Worm (Caenorhabditis elegans) whole organism, L3 larva: Measurements from ENCODE around the gene Y39A3CL.3.

ENCODE experiments used
- R02D3.7 ChIP-seq: fragments of 150-350 bp; optimal IDR thresholded peaks from 2 replicates; lab custom pipeline; 2014; ENCODE audit warnings: missing biosample characterization, missing genetic modification characterization
- ZK546.5 ChIP-seq: sonication (generic microtip); optimal IDR thresholded peaks from 2 replicates; lab custom pipeline; 2017; ENCODE audit warnings: missing biosample characterization, missing genetic modification characterization
- aly-2 ChIP-seq: fragments of 150-350 bp; optimal IDR thresholded peaks from 2 replicates; lab custom pipeline; 2014; ENCODE audit warnings: missing biosample characterization, missing genetic modification characterization
- ama-1 ChIP-seq: fragments of 150-350 bp; optimal IDR thresholded peaks from 2 replicates; lab custom pipeline; 2018
- ceh-82 ChIP-seq: fragments of 150-350 bp; optimal IDR thresholded peaks from 2 replicates; lab custom pipeline; 2014; ENCODE audit warnings: missing biosample characterization, missing genetic modification characterization
- daf-12 ChIP-seq: fragments of 150-350 bp; optimal IDR thresholded peaks from 2 replicates; lab custom pipeline; 2014; ENCODE audit warnings: missing biosample characterization, missing genetic modification reagents, missing genetic modification characterization
- egl-27 ChIP-seq: sonication (generic microtip); optimal IDR thresholded peaks from 4 replicates; lab custom pipeline; 2017; ENCODE audit warnings: missing biosample characterization, missing genetic modification reagents, missing genetic modification characterization
- egl-5 ChIP-seq: fragments of 150-350 bp; optimal IDR thresholded peaks from 2 replicates; lab custom pipeline; 2017; ENCODE audit warnings: missing biosample characterization, missing genetic modification reagents, missing genetic modification characterization, inconsistent platforms
- elt-1 ChIP-seq: fragments of 150-350 bp; optimal IDR thresholded peaks from 2 replicates; lab custom pipeline; 2014; ENCODE audit warnings: missing biosample characterization, missing genetic modification characterization
- elt-2 ChIP-seq: sonication (generic microtip); optimal IDR thresholded peaks from 2 replicates; lab custom pipeline; 2016; ENCODE audit warnings: missing genetic modification reagents, mild to moderate bottlenecking, missing genetic modification characterization, missing compliant biosample characterization
- elt-3 ChIP-seq, 3 experiments: fragments of 150-350 bp in 1 of 3; sonication (generic microtip) in 2 of 3; optimal IDR thresholded peaks; 2 replicates in 2 of 3; 4 replicates in 1 of 3; lab custom pipeline; 2014 to 2017; ENCODE audit warnings: missing biosample characterization in 3 of 3, missing genetic modification characterization in 3 of 3
- eor-1 ChIP-seq, 2 experiments: fragments of 150-350 bp; optimal IDR thresholded peaks; 2 replicates each; lab custom pipeline; 2014 to 2018; ENCODE audit warnings: missing biosample characterization in 2 of 2, missing genetic modification characterization in 2 of 2
- fkh-10 ChIP-seq: sonication (generic microtip); optimal IDR thresholded peaks from 2 replicates; lab custom pipeline; 2017; ENCODE audit warnings: missing biosample characterization, missing genetic modification reagents, missing genetic modification characterization
- fos-1 ChIP-seq: fragments of 150-350 bp; optimal IDR thresholded peaks from 2 replicates; lab custom pipeline; 2014; ENCODE audit warnings: missing biosample characterization, missing genetic modification characterization
- hmg-11 ChIP-seq: sonication (generic microtip); optimal IDR thresholded peaks from 2 replicates; lab custom pipeline; 2016; ENCODE audit warnings: missing genetic modification characterization, missing compliant biosample characterization
- lin-15B ChIP-seq: fragments of 150-350 bp; optimal IDR thresholded peaks from 2 replicates; lab custom pipeline; 2014; ENCODE audit warnings: missing biosample characterization, missing genetic modification characterization
- lsy-12 ChIP-seq: sonication (generic microtip); optimal IDR thresholded peaks from 2 replicates; lab custom pipeline; 2016; ENCODE audit warnings: mild to moderate bottlenecking, missing genetic modification characterization, missing compliant biosample characterization
- mdl-1 ChIP-seq: fragments of 150-350 bp; optimal IDR thresholded peaks from 2 replicates; lab custom pipeline; 2014; ENCODE audit warnings: missing biosample characterization, missing genetic modification characterization
- mml-1 ChIP-seq: fragments of 150-350 bp; sonication (generic microtip); optimal IDR thresholded peaks from 3 replicates; lab custom pipeline; 2014; ENCODE audit warnings: missing biosample characterization, missing genetic modification characterization
- nfya-1 ChIP-seq: sonication (generic microtip); optimal IDR thresholded peaks from 2 replicates; lab custom pipeline; 2017; ENCODE audit warnings: missing genetic modification characterization, mild to moderate bottlenecking, missing compliant biosample characterization, antibody characterized with exemption, moderate library complexity; ENCODE audit not compliant: insufficient read depth
- nhr-11 ChIP-seq: fragments of 150-350 bp; optimal IDR thresholded peaks from 2 replicates; lab custom pipeline; 2014; ENCODE audit warnings: missing biosample characterization, missing genetic modification characterization
- nhr-12 ChIP-seq: fragments of 150-350 bp; optimal IDR thresholded peaks from 2 replicates; lab custom pipeline; 2014; ENCODE audit warnings: missing biosample characterization, missing genetic modification characterization
- nhr-23 ChIP-seq: fragments of 150-350 bp; optimal IDR thresholded peaks from 2 replicates; lab custom pipeline; 2014; ENCODE audit warnings: missing biosample characterization, missing genetic modification reagents, missing genetic modification characterization
- nhr-237 ChIP-seq: fragments of 150-350 bp; optimal IDR thresholded peaks from 2 replicates; lab custom pipeline; 2014; ENCODE audit warnings: missing biosample characterization, missing genetic modification characterization
- nhr-25 ChIP-seq: sonication (generic microtip); optimal IDR thresholded peaks from 2 replicates; lab custom pipeline; 2017; ENCODE audit warnings: missing biosample characterization, missing genetic modification characterization
- nhr-28 ChIP-seq: fragments of 150-350 bp; optimal IDR thresholded peaks from 2 replicates; lab custom pipeline; 2014; ENCODE audit warnings: missing biosample characterization, missing genetic modification characterization
- nhr-43 ChIP-seq: sonication (generic microtip); optimal IDR thresholded peaks from 2 replicates; lab custom pipeline; 2016; ENCODE audit warnings: mild to moderate bottlenecking, missing genetic modification characterization, missing compliant biosample characterization; ENCODE audit not compliant: poor library complexity, severe bottlenecking
- nhr-67 ChIP-seq: fragments of 150-350 bp; optimal IDR thresholded peaks from 2 replicates; lab custom pipeline; 2014; ENCODE audit warnings: missing biosample characterization, missing genetic modification characterization
- nhr-76 ChIP-seq: fragments of 150-350 bp; sonication (generic microtip); optimal IDR thresholded peaks from 5 replicates; lab custom pipeline; 2014; ENCODE audit warnings: missing biosample characterization, missing genetic modification characterization
- nhr-77 ChIP-seq: fragments of 150-350 bp; optimal IDR thresholded peaks from 2 replicates; lab custom pipeline; 2014; ENCODE audit warnings: missing biosample characterization, missing genetic modification characterization
- pqm-1 ChIP-seq: fragments of 150-350 bp; optimal IDR thresholded peaks from 2 replicates; lab custom pipeline; 2017; ENCODE audit warnings: missing biosample characterization, missing genetic modification characterization, inconsistent platforms
- sea-2 ChIP-seq: fragments of 150-350 bp; sonication (generic microtip); optimal IDR thresholded peaks from 4 replicates; lab custom pipeline; 2014; ENCODE audit warnings: missing biosample characterization, missing genetic modification reagents, missing genetic modification characterization
- unc-39 ChIP-seq: sonication (generic microtip); optimal IDR thresholded peaks from 4 replicates; lab custom pipeline; 2017; ENCODE audit warnings: missing biosample characterization, missing genetic modification characterization
- unc-62 ChIP-seq: fragments of 150-350 bp; sonication (generic microtip); optimal IDR thresholded peaks from 4 replicates; lab custom pipeline; 2014; ENCODE audit warnings: missing biosample characterization, missing genetic modification reagents, missing genetic modification characterization
- zag-1 ChIP-seq: fragments of 150-350 bp; optimal IDR thresholded peaks from 2 replicates; lab custom pipeline; 2014; ENCODE audit warnings: missing biosample characterization, missing genetic modification characterization

Gene Y39A3CL.3

ce11 chrIII:1754842-1755241 lies 22.8 kb upstream of the Y39A3CL.3 start, which contains the start of gene Y46E12A.3:
Gene Y46E12A.3, minus strand, starts transcription at chrIII:1754942.
- TF ChIP-seq elt-1 (no peak), hmg-11 (tag; lab: Kevin White, UChicago) (no peak), nhr-67 (tag; lab: Kevin White, UChicago) (no peak), nhr-28 (tag; lab: Kevin White, UChicago) (no peak), nhr-25 (no peak), elt-2 (no peak), nhr-237 (tag; lab: Kevin White, UChicago) (no peak), nhr-43 (tag; lab: Kevin White, UChicago) (no peak)

ce11 chrIII:1758151-1758550 lies 19.5 kb upstream of the Y39A3CL.3 start, which contains the start of gene Y46E12A.5:
Gene Y46E12A.5, minus strand, starts transcription at chrIII:1758251.
- TF ChIP-seq nhr-77 (tag; lab: Kevin White, UChicago) (no peak), ama-1 (lab: Kevin White, UChicago) (no peak), pqm-1 (tag; lab: Kevin White, UChicago) (no peak), egl-27 (tag; lab: Kevin White, UChicago) (no peak), nhr-43 (tag; lab: Kevin White, UChicago) (no peak)

ce11 chrIII:1758632-1759031 lies 19.0 kb upstream of the Y39A3CL.3 start, which contains the start of gene Y46E12A.2:
Gene Y46E12A.2, plus strand, starts transcription at chrIII:1758932.
- no peak for TF ChIP-seq nhr-67 (tag; lab: Kevin White, UChicago)
- no peak for TF ChIP-seq nfya-1 (tag; lab: Kevin White, UChicago)
- no peak for TF ChIP-seq elt-1
- no peak for TF ChIP-seq fkh-10 (GFP tag; lab: Kevin White, UChicago)
- no peak for TF ChIP-seq mml-1
- TF ChIP-seq nhr-23, result no peak
- no peak for TF ChIP-seq elt-3 (tag; optimal IDR thresholded peaks at IDR 0.05; lab: Kevin White, UChicago)
- no peak for TF ChIP-seq nhr-28 (tag; lab: Kevin White, UChicago)
- no peak for TF ChIP-seq lsy-12 (tag; lab: Kevin White, UChicago)
- no peak for TF ChIP-seq fos-1
- TF ChIP-seq mdl-1 (tag; lab: Kevin White, UChicago), result no peak
- TF ChIP-seq sea-2 (GFP tag; lab: Kevin White, UChicago), result no peak
- no peak for TF ChIP-seq ZK546.5 (tag; lab: Kevin White, UChicago)
- no peak for TF ChIP-seq eor-1 (tag; optimal IDR thresholded peaks at IDR 0.05; lab: Kevin White, UChicago)
- TF ChIP-seq egl-5 (tag; lab: Kevin White, UChicago), result no peak
- no peak for TF ChIP-seq zag-1 (tag; lab: Kevin White, UChicago)
- no peak for TF ChIP-seq nhr-11
- TF ChIP-seq unc-39 (tag; lab: Kevin White, UChicago), result no peak
- TF ChIP-seq nhr-12 (tag; lab: Kevin White, UChicago), result no peak

- TF ChIP-seq R02D3.7 (tag; lab: Kevin White, UChicago) (no peak), nfya-1 (tag; lab: Kevin White, UChicago) (no peak), nhr-76 (tag; lab: Kevin White, UChicago) (no peak), mdl-1 (tag; lab: Kevin White, UChicago) (no peak), unc-39 (tag; lab: Kevin White, UChicago) (no peak), ceh-82 (tag; lab: Kevin White, UChicago) (no peak), aly-2 (tag; lab: Kevin White, UChicago) (no peak), daf-12 (tag; lab: Kevin White, UChicago) (no peak), ama-1 (lab: Kevin White, UChicago) (no peak)
These were observed 14.4 kb upstream of the Y39A3CL.3 start, which contains the start of gene cnc-6 for ce11 chrIII:1763222-1763621. Gene cnc-6, plus strand, starts transcription at chrIII:1763522.

- TF ChIP-seq egl-27 (tag; lab: Kevin White, UChicago) (no peak), egl-5 (tag; lab: Kevin White, UChicago) (no peak), unc-39 (tag; lab: Kevin White, UChicago) (no peak), lin-15B (tag; lab: Kevin White, UChicago) (no peak), unc-62 (GFP tag; lab: Kevin White, UChicago) (no peak), eor-1 (tag; optimal IDR thresholded peaks at IDR 0.05; lab: Kevin White, UChicago) (no peak), nhr-43 (tag; lab: Kevin White, UChicago) (no peak), daf-12 (tag; lab: Kevin White, UChicago) (no peak)
These were observed 13.1 kb upstream of the Y39A3CL.3 start for ce11 chrIII:1764463-1764862.
